Fruit fly (Drosophila melanogaster): ENCODE data around the gene CG1545.
"Not testable (repeated sequence)": the region's sequence is repeated elsewhere in the genome, so short reads cannot be mapped to it uniquely, and the experiment has no call there.

Gene CG1545

dm6 chrX:11108148-11108844 is 48.9 kb upstream of the CG1545 start, which contains the start of gene Hsp60A (continued):
- TF ChIP-seq svp (GFP tag) (peak; percentile 84), CG31627 (GFP tag; optimal IDR thresholded peaks at IDR 0.05) (peak; percentile 48), Sox102F (GFP tag; optimal IDR thresholded peaks at IDR 0.05) (no peak), achi (GFP tag; optimal IDR thresholded peaks at IDR 0.05) (peak; percentile 52), CG8319 (GFP tag; optimal IDR thresholded peaks at IDR 0.05) (no peak), CG6163 (GFP tag; IDR thresholded peaks at IDR 0.05) (0 out of 3 replicates have a peak, but pooled peaks have one; percentile 27), esn (GFP tag; optimal IDR thresholded peaks at IDR 0.05) (peak; percentile 54), CG34406 (GFP tag; optimal IDR thresholded peaks at IDR 0.05) (peak; percentile 18), net (GFP tag; optimal IDR thresholded peaks at IDR 0.05) (no peak), CG8632 (GFP tag; optimal IDR thresholded peaks at IDR 0.05) (peak; percentile 2), CG6854 (GFP tag; optimal IDR thresholded peaks at IDR 0.05) (peak; percentile 34), CG10669 (GFP tag; optimal IDR thresholded peaks at IDR 0.05) (peak; percentile 16), Ets96B (tag; optimal IDR thresholded peaks at IDR 0.05) (peak; percentile 52), Blimp-1 (GFP tag; optimal IDR thresholded peaks at IDR 0.05) (no peak), Hr4 (GFP tag; optimal IDR thresholded peaks at IDR 0.05) (peak; percentile 31), CG6808 (GFP tag; optimal IDR thresholded peaks at IDR 0.05) (no peak), CG3032 (tag; optimal IDR thresholded peaks at IDR 0.05) (peak; percentile 42), CG11902 (GFP tag; optimal IDR thresholded peaks at IDR 0.05) (no peak), fkh (GFP tag; optimal IDR thresholded peaks at IDR 0.05) (no peak), Eip93F (GFP tag; optimal IDR thresholded peaks at IDR 0.05) (peak; percentile 48), CG32006 (GFP tag; optimal IDR thresholded peaks at IDR 0.05) (peak; percentile 30), Hr38 (GFP tag; optimal IDR thresholded peaks at IDR 0.05) (no peak), Eip75B (GFP tag; optimal IDR thresholded peaks at IDR 0.05) (no peak), CG10631 (GFP tag; optimal IDR thresholded peaks at IDR 0.05) (peak; percentile 42)

DNA sequence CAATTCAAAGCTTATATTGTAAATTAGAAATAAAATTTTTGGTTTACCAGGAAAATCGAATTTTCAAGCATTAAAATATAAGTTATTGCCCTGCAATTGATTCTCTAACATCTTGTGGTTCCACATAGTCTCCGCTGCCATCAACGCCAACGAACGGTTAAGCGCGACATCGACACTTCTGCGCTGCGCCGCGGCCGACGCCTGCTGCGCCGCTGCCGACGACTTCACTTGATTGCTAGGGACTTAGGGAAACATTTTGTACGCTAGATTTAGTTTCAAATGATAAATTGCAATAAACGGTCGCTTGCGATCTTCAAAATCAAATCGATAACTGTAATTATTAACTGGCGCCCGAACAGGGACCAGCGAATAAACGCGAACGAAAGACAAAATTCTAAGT is 36.6 kb upstream of the CG1545 start, which contains the start of gene CG42249:
TSS of gene CG42249 (plus strand) at position 301 of the 400 bp plus-strand sequence.
- not testable (repeated sequence) for TF ChIP-seq Smox (GFP tag; optimal IDR thresholded peaks at IDR 0.05); Lpt (GFP tag; optimal IDR thresholded peaks at IDR 0.05); svp (GFP tag)

DNA sequence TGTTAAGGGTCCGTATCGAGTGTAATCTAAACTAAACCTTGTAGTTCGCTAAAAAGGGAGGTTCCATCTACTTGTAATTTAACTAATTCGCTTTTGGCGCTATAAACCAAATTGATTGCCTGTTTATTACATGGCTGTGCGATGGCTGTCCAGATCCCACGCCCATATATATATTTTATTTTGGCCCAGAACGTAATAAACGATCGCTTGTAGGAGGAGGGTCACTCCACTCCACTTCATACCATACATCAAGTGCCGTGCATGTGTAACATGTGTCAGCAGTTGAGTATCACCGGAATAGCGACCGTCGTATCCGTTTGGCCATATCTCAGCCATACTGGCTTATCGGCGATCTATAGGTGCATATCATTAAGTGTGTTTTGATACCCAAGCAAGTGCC is 35.9 kb upstream of the CG1545 start:
- peak; percentile 8 for TF ChIP-seq vri (GFP tag; optimal IDR thresholded peaks at IDR 0.05)
- TF ChIP-seq CG8319 (GFP tag; optimal IDR thresholded peaks at IDR 0.05), result no peak

dm6 chrX:11092201-11092600 is 32.8 kb upstream of the CG1545 start, which contains the start of gene CG2061:
Gene CG2061, plus strand, starts transcription at chrX:11092492.
- TF ChIP-seq Lpt (GFP tag; optimal IDR thresholded peaks at IDR 0.05), result no peak
- TF ChIP-seq CG15336 (GFP tag; IDR thresholded peaks at IDR 0.05), result no peak
- TF ChIP-seq fd85E (GFP tag; optimal IDR thresholded peaks at IDR 0.05), result no peak
- TF ChIP-seq CG3919 (GFP tag; optimal IDR thresholded peaks at IDR 0.05), result no peak
- no peak for TF ChIP-seq CG6792 (GFP tag; optimal IDR thresholded peaks at IDR 0.05)
- TF ChIP-seq CG8319 (GFP tag; optimal IDR thresholded peaks at IDR 0.05), result no peak
- no peak for TF ChIP-seq ss (GFP tag; optimal IDR thresholded peaks at IDR 0.05)
- no peak for TF ChIP-seq achi (GFP tag; optimal IDR thresholded peaks at IDR 0.05)
- TF ChIP-seq dsx (GFP tag; optimal IDR thresholded peaks at IDR 0.05; ENCODE audit: poor library complexity, severe bottlenecking), result no peak
- TF ChIP-seq cyc (GFP tag; optimal IDR thresholded peaks at IDR 0.05), result no peak
- no peak for TF ChIP-seq eg (GFP tag; IDR thresholded peaks at IDR 0.05)
- TF ChIP-seq spab (GFP tag; optimal IDR thresholded peaks at IDR 0.05), result no peak
- no peak for TF ChIP-seq Eip78C (GFP tag)
- TF ChIP-seq CG9139 (GFP tag; optimal IDR thresholded peaks at IDR 0.05), result no peak
- TF ChIP-seq Eip75B (GFP tag; optimal IDR thresholded peaks at IDR 0.05), result no peak
- TF ChIP-seq fd59A (GFP tag; optimal IDR thresholded peaks at IDR 0.05), result no peak

All from whole organism, prepupa.